Worm (Caenorhabditis elegans) whole organism, L3 larva: ENCODE results near the gene fbxa-84.
"Not testable (repeated sequence)": the region's sequence is repeated elsewhere in the genome, so short reads cannot be mapped to it uniquely, and the experiment has no call there.

Experiments
- aly-2 ChIP-seq: fragments of 150-350 bp; optimal IDR thresholded peaks from 2 replicates; lab custom pipeline; 2014; ENCODE audit warnings: missing biosample characterization, missing genetic modification characterization
- ama-1 ChIP-seq: fragments of 150-350 bp; optimal IDR thresholded peaks from 2 replicates; lab custom pipeline; 2018
- ceh-28 ChIP-seq: fragments of 150-350 bp; optimal IDR thresholded peaks from 2 replicates; lab custom pipeline; 2014; ENCODE audit warnings: missing biosample characterization, missing genetic modification reagents, missing genetic modification characterization
- ceh-82 ChIP-seq: fragments of 150-350 bp; optimal IDR thresholded peaks from 2 replicates; lab custom pipeline; 2014; ENCODE audit warnings: missing biosample characterization, missing genetic modification characterization
- ceh-9 ChIP-seq: sonication (generic microtip); optimal IDR thresholded peaks from 2 replicates; lab custom pipeline; 2018; ENCODE audit warnings: missing biosample characterization, missing genetic modification characterization
- egl-27 ChIP-seq: sonication (generic microtip); optimal IDR thresholded peaks from 4 replicates; lab custom pipeline; 2017; ENCODE audit warnings: missing biosample characterization, missing genetic modification reagents, missing genetic modification characterization
- elt-1 ChIP-seq: fragments of 150-350 bp; optimal IDR thresholded peaks from 2 replicates; lab custom pipeline; 2014; ENCODE audit warnings: missing biosample characterization, missing genetic modification characterization
- elt-2 ChIP-seq: sonication (generic microtip); optimal IDR thresholded peaks from 2 replicates; lab custom pipeline; 2016; ENCODE audit warnings: missing genetic modification reagents, mild to moderate bottlenecking, missing genetic modification characterization, missing compliant biosample characterization
- elt-3 ChIP-seq, 3 experiments: fragments of 150-350 bp in 1 of 3; sonication (generic microtip) in 2 of 3; optimal IDR thresholded peaks; 2 replicates in 2 of 3; 4 replicates in 1 of 3; lab custom pipeline; 2014 to 2017; ENCODE audit warnings: missing biosample characterization in 3 of 3, missing genetic modification characterization in 3 of 3
- eor-1 ChIP-seq, 2 experiments: fragments of 150-350 bp; optimal IDR thresholded peaks; 2 replicates each; lab custom pipeline; 2014 to 2018; ENCODE audit warnings: missing biosample characterization in 2 of 2, missing genetic modification characterization in 2 of 2
- fkh-10 ChIP-seq: sonication (generic microtip); optimal IDR thresholded peaks from 2 replicates; lab custom pipeline; 2017; ENCODE audit warnings: missing biosample characterization, missing genetic modification reagents, missing genetic modification characterization
- fkh-2 ChIP-seq: fragments of 150-350 bp; optimal IDR thresholded peaks from 2 replicates; lab custom pipeline; 2014; ENCODE audit warnings: missing biosample characterization, missing genetic modification reagents, missing genetic modification characterization
- fos-1 ChIP-seq: fragments of 150-350 bp; optimal IDR thresholded peaks from 2 replicates; lab custom pipeline; 2014; ENCODE audit warnings: missing biosample characterization, missing genetic modification characterization
- hmg-11 ChIP-seq: sonication (generic microtip); optimal IDR thresholded peaks from 2 replicates; lab custom pipeline; 2016; ENCODE audit warnings: missing genetic modification characterization, missing compliant biosample characterization
- jun-1 ChIP-seq: fragments of 150-350 bp; optimal IDR thresholded peaks from 2 replicates; lab custom pipeline; 2014; ENCODE audit warnings: missing biosample characterization, missing genetic modification reagents, missing genetic modification characterization
- lsy-12 ChIP-seq: sonication (generic microtip); optimal IDR thresholded peaks from 2 replicates; lab custom pipeline; 2016; ENCODE audit warnings: mild to moderate bottlenecking, missing genetic modification characterization, missing compliant biosample characterization
- mml-1 ChIP-seq: fragments of 150-350 bp; sonication (generic microtip); optimal IDR thresholded peaks from 3 replicates; lab custom pipeline; 2014; ENCODE audit warnings: missing biosample characterization, missing genetic modification characterization
- nhr-23 ChIP-seq: fragments of 150-350 bp; optimal IDR thresholded peaks from 2 replicates; lab custom pipeline; 2014; ENCODE audit warnings: missing biosample characterization, missing genetic modification reagents, missing genetic modification characterization
- nhr-237 ChIP-seq: fragments of 150-350 bp; optimal IDR thresholded peaks from 2 replicates; lab custom pipeline; 2014; ENCODE audit warnings: missing biosample characterization, missing genetic modification characterization
- nhr-25 ChIP-seq: sonication (generic microtip); optimal IDR thresholded peaks from 2 replicates; lab custom pipeline; 2017; ENCODE audit warnings: missing biosample characterization, missing genetic modification characterization
- nhr-28 ChIP-seq: fragments of 150-350 bp; optimal IDR thresholded peaks from 2 replicates; lab custom pipeline; 2014; ENCODE audit warnings: missing biosample characterization, missing genetic modification characterization
- nhr-67 ChIP-seq: fragments of 150-350 bp; optimal IDR thresholded peaks from 2 replicates; lab custom pipeline; 2014; ENCODE audit warnings: missing biosample characterization, missing genetic modification characterization
- nhr-76 ChIP-seq: fragments of 150-350 bp; sonication (generic microtip); optimal IDR thresholded peaks from 5 replicates; lab custom pipeline; 2014; ENCODE audit warnings: missing biosample characterization, missing genetic modification characterization
- pha-4 ChIP-seq: fragments of 150-350 bp; optimal IDR thresholded peaks from 2 replicates; lab custom pipeline; 2014; ENCODE audit warnings: missing biosample characterization, missing genetic modification reagents, missing genetic modification characterization
- pqm-1 ChIP-seq: fragments of 150-350 bp; optimal IDR thresholded peaks from 2 replicates; lab custom pipeline; 2017; ENCODE audit warnings: missing biosample characterization, missing genetic modification characterization, inconsistent platforms
- skn-1 ChIP-seq: fragments of 150-350 bp; optimal IDR thresholded peaks from 2 replicates; lab custom pipeline; 2014; ENCODE audit warnings: missing biosample characterization, missing genetic modification characterization
- unc-39 ChIP-seq: sonication (generic microtip); optimal IDR thresholded peaks from 4 replicates; lab custom pipeline; 2017; ENCODE audit warnings: missing biosample characterization, missing genetic modification characterization
- unc-62 ChIP-seq: fragments of 150-350 bp; sonication (generic microtip); optimal IDR thresholded peaks from 4 replicates; lab custom pipeline; 2014; ENCODE audit warnings: missing biosample characterization, missing genetic modification reagents, missing genetic modification characterization
- zag-1 ChIP-seq: fragments of 150-350 bp; optimal IDR thresholded peaks from 2 replicates; lab custom pipeline; 2014; ENCODE audit warnings: missing biosample characterization, missing genetic modification characterization
- ztf-11 ChIP-seq: fragments of 150-350 bp; optimal IDR thresholded peaks from 2 replicates; lab custom pipeline; 2014; ENCODE audit warnings: missing biosample characterization, missing genetic modification characterization

Gene fbxa-84

DNA sequence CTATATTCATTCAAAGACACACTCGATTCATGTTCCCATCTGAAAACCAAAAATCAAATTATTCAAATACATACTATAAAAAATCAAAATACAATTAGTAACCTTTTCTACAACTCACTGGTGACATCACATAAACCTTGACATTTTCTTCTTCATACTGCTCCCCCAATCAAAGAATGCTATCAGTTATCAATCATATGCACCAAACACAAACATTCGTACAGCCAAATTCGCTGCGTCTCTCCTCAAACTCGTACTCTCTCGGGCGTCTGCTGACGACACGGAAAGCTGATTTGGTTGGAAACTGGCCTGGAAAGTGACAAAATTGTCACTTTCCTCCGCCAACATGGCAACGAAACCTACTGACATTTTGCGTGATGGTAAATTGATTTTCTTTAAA is 10.1 kb downstream of the fbxa-84 start, which contains the start of gene plc-2:
plc-2 (plus strand) TSS at position 196 of the 400 bp plus-strand sequence.
- peak; percentile 82 for TF ChIP-seq elt-2 (tag; lab: Kevin White, UChicago)
- TF ChIP-seq nhr-25 (tag; lab: Kevin White, UChicago): no peak
- TF ChIP-seq nhr-23 (tag; lab: Kevin White, UChicago): no peak
- TF ChIP-seq jun-1: peak; percentile 47
- peak; percentile 44 for TF ChIP-seq pha-4
- peak; percentile 78 for TF ChIP-seq pqm-1

ce11 chrV:15193909-15194308 is 11.7 kb downstream of the fbxa-84 start, which contains the start of gene Y75B12B.13:
Y75B12B.13 (minus strand) TSS chrV:15194009.
- TF ChIP-seq unc-39 (tag; lab: Kevin White, UChicago) (no peak), lsy-12 (tag; lab: Kevin White, UChicago) (no peak), nhr-67 (no peak), egl-27 (tag; lab: Kevin White, UChicago) (no peak), fos-1 (tag; lab: Kevin White, UChicago) (no peak), ceh-9 (no peak)

ce11 chrV:15197955-15198354 is 15.7 kb downstream of the fbxa-84 start, which contains the start of gene srw-1:
srw-1 (plus strand) TSS chrV:15198255.
- TF ChIP-seq zag-1 (tag; lab: Kevin White, UChicago): no peak
- TF ChIP-seq ama-1 (lab: Kevin White, UChicago): no peak
- TF ChIP-seq elt-2 (tag; lab: Kevin White, UChicago): peak; percentile 1
- no peak for TF ChIP-seq nhr-76

DNA sequence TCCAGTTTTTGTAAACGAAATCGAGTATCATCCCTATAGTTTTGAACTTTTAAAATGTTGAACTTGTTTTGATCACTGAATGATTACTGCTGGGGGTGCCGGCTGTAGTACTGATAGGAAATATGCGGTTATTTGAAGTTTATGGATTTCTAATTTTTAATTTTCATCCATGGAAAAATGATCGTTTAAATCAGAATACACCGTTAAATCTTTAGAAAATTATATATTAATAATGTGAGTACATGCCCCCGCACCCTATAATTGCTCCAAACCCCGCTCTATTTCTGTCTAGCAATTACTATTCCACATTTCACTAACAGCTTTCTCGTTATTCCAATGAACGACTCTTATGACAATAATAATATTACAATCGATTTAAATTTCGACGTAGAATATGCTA is 17.5 kb downstream of the fbxa-84 start, which contains the start of gene Y75B12B.10:
Y75B12B.10 (plus strand) TSS at position 301 of the 400 bp plus-strand sequence.
- TF ChIP-seq mml-1 (tag; lab: Kevin White, UChicago) (no peak), hmg-11 (no peak), lsy-12 (tag; lab: Kevin White, UChicago) (no peak), elt-3 (tag; optimal IDR thresholded peaks at IDR 0.05; lab: Kevin White, UChicago) (no peak), skn-1 (no peak), fkh-10 (GFP tag; lab: Kevin White, UChicago) (no peak), jun-1 (no peak), eor-1 (tag; optimal IDR thresholded peaks at IDR 0.05; lab: Kevin White, UChicago) (no peak), ztf-11 (tag; lab: Kevin White, UChicago) (no peak), egl-27 (tag; lab: Kevin White, UChicago) (no peak), nhr-67 (no peak), nhr-28 (tag; lab: Kevin White, UChicago) (no peak), unc-62 (GFP tag; lab: Kevin White, UChicago) (no peak), elt-1 (tag; lab: Kevin White, UChicago) (no peak), nhr-23 (tag; lab: Kevin White, UChicago) (no peak)

DNA sequence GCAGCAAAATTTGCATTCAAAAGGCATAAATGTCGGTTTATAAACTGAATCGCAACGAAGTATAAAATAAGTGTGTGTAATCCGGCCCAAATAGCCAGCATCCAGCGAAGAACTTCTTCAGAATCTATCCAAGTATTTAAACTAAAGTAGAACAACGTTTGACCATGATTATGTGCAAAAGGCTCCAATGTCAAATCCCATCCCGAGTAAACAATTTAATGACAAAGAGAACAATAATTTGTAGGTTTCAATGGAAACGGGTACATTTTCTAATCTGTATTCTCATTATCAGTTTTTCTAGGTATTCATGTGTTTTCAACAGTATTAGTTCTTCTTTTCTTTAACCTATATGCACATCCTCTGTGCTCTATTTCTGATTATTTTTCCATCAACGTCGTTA is 25.4 kb downstream of the fbxa-84 start, which contains the start of gene C41G6.12:
C41G6.12 (minus strand) TSS at position 101 of the 400 bp plus-strand sequence.
- not testable (repeated sequence) for TF ChIP-seq ceh-28; fkh-2 (tag; lab: Kevin White, UChicago); hmg-11
- TF ChIP-seq, all 47 proteins: peak for 0; not testable (repeated sequence) for 47

ce11 chrV:15211869-15212268 is 29.6 kb downstream of the fbxa-84 start, which contains the start of gene sri-24:
sri-24 (plus strand) TSS chrV:15212169.
- TF ChIP-seq aly-2 (tag; lab: Kevin White, UChicago); nhr-76; unc-62 (GFP tag; lab: Kevin White, UChicago): not testable (repeated sequence)

- not testable (repeated sequence) for TF ChIP-seq nhr-67; nhr-237 (tag; lab: Kevin White, UChicago); ceh-82 (tag; lab: Kevin White, UChicago)
Measured at ce11 chrV:15215175-15215574, 32.9 kb downstream of the fbxa-84 start, which contains the start of gene sri-26. sri-26 (plus strand) TSS chrV:15215475.
